Fruit fly (Drosophila melanogaster): ENCODE data around the gene spn-A.

The spn-A gene

DNA sequence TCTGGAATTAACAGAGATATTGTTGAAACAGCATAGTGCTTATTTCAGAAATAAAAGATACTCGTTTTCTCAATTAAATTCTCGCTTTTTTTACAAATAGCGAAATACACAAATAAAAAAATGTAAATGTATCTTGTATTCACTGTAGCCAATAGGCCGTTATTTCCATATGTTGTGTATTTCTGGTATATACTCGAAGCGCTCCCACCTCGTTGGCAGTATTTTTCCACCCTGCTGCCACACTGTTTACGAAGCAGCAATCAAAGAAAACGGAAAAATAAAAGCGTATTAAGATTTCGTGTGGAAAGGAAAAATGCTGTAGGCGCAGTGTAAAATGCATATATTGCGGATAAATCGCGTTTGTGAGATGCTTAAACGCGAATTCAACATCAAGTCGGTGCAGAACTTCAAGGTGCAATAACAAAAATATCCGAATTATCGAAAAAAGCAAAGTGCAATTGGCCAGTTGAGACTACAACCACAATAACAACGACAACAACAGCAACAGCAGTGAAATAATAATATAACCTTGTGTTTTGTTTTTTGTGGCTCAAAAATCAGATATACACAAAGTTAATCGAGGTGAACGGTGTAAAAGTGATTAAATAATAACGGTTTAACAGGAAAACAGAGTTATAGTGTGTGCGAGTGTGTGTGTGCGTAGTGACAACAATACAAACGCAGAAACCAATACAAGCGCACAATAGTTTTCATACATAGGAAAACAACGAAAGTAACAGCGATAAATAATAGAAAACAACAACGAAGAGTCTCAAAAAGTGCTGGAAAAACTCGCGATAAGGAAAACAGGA is 2.4 kb upstream of the spn-A start, which contains the start of gene sima (continued):
- TF ChIP-seq CG1529 (GFP tag; optimal IDR thresholded peaks at IDR 0.05) (no peak), pum (GFP tag; optimal IDR thresholded peaks at IDR 0.05) (no peak), z (GFP tag; IDR thresholded peaks at IDR 0.05) (no peak), HLHmδ (GFP tag; optimal IDR thresholded peaks at IDR 0.05) (no peak), CG15696 (tag; optimal IDR thresholded peaks at IDR 0.05) (no peak), lola (GFP tag; optimal IDR thresholded peaks at IDR 0.05) (no peak), CHES-1-like (GFP tag; optimal IDR thresholded peaks at IDR 0.05) (no peak), CG34376 (GFP tag; optimal IDR thresholded peaks at IDR 0.05) (peak; percentile 31), H2.0 (GFP tag; IDR thresholded peaks at IDR 0.05) (no peak; the same call in 1 of the 2 replicates), CG3838 (GFP tag; optimal IDR thresholded peaks at IDR 0.05) (no peak), dysf (GFP tag; IDR thresholded peaks at IDR 0.05) (no peak), CG5245 (GFP tag; optimal IDR thresholded peaks at IDR 0.05) (no peak), pzg (GFP tag; optimal IDR thresholded peaks at IDR 0.05) (peak; percentile 86), CG2116 (GFP tag; optimal IDR thresholded peaks at IDR 0.05) (peak; percentile 34), CG18599 (GFP tag; optimal IDR thresholded peaks at IDR 0.05) (peak; percentile 24), CG15514 (GFP tag; optimal IDR thresholded peaks at IDR 0.05) (peak; percentile 57), Vsx1 (GFP tag; optimal IDR thresholded peaks at IDR 0.05) (peak; percentile 47), H15 (GFP tag; IDR thresholded peaks at IDR 0.05) (no peak), Hey (tag; optimal IDR thresholded peaks at IDR 0.05) (no peak), Dip3 (GFP tag; optimal IDR thresholded peaks at IDR 0.05) (peak; percentile 18), CG14965 (GFP tag; optimal IDR thresholded peaks at IDR 0.05; ENCODE audit: borderline replicate concordance) (no peak), Side (GFP tag; optimal IDR thresholded peaks at IDR 0.05) (no peak), hth (optimal IDR thresholded peaks at IDR 0.05) (no peak), CG18476 (GFP tag; optimal IDR thresholded peaks at IDR 0.05) (no peak), E2f1 (GFP tag; IDR thresholded peaks at IDR 0.05) (peak; percentile 43; the same call in 1 of the 2 replicates), fd3F (GFP tag; optimal IDR thresholded peaks at IDR 0.05) (no peak), CG3407 (GFP tag; optimal IDR thresholded peaks at IDR 0.05) (no peak), crp (GFP tag; optimal IDR thresholded peaks at IDR 0.05) (peak in 1 of 2 experiments; percentile 64), hkb (optimal IDR thresholded peaks at IDR 0.05) (no peak), hkb (GFP tag; IDR thresholded peaks at IDR 0.05) (no peak), oc (tag; optimal IDR thresholded peaks at IDR 0.05) (peak; percentile 38), nau (GFP tag; optimal IDR thresholded peaks at IDR 0.05) (no peak), Sin3A (optimal IDR thresholded peaks at IDR 0.05) (peak; percentile 49), CG9727 (GFP tag; optimal IDR thresholded peaks at IDR 0.05) (peak; percentile 5), CG12942 (GFP tag; optimal IDR thresholded peaks at IDR 0.05) (no peak), HLH54F (GFP tag; optimal IDR thresholded peaks at IDR 0.05) (peak; percentile 32), CG9876 (GFP tag; optimal IDR thresholded peaks at IDR 0.05) (no peak), CG15479 (GFP tag; optimal IDR thresholded peaks at IDR 0.05) (no peak), CG11504 (tag; optimal IDR thresholded peaks at IDR 0.05) (peak; percentile 39), fru (optimal IDR thresholded peaks at IDR 0.05) (no peak), psq (GFP tag; optimal IDR thresholded peaks at IDR 0.05) (peak; percentile 98), Rx (GFP tag; IDR thresholded peaks at IDR 0.05) (no peak), salm (tag; optimal IDR thresholded peaks at IDR 0.05) (no peak), CTCF (GFP tag; optimal IDR thresholded peaks at IDR 0.05) (no peak), az2 (GFP tag; optimal IDR thresholded peaks at IDR 0.05) (no peak), CG31441 (GFP tag; IDR thresholded peaks at IDR 0.05) (no peak), grau (tag; optimal IDR thresholded peaks at IDR 0.05) (peak; percentile 99), GATAe (GFP tag; conservative IDR thresholded peaks at IDR 0.05) (no peak), Mes4 (GFP tag; optimal IDR thresholded peaks at IDR 0.05) (no peak), klu (GFP tag; IDR thresholded peaks at IDR 0.05) (no peak), Ets65A (GFP tag) (peak; percentile 86)
